Fruit fly (Drosophila melanogaster) whole organism, embryonic: ENCODE data around the gene fal.
A peak's percentile ranks its signal among the peaks of the same experiment; 100 is the strongest.

Experiments
- Asciz ChIP-seq: fragments of 200-800 bp; sonication (Bioruptor generic); optimal IDR thresholded peaks from 2 replicates; lab custom pipeline; 2017; ENCODE audit warnings: missing biosample characterization, mild to moderate bottlenecking, missing genetic modification characterization, missing genetic modification reagents
- CG12744 ChIP-seq: fragments of 200-800 bp; sonication (Bioruptor generic); optimal IDR thresholded peaks from 2 replicates; lab custom pipeline; 2016; ENCODE audit warnings: missing biosample characterization, missing genetic modification characterization
- CG12942 ChIP-seq: fragments of 200-800 bp; sonication (Bioruptor generic); optimal IDR thresholded peaks from 3 replicates; lab custom pipeline; 2016; ENCODE audit warnings: missing biosample characterization, missing genetic modification characterization
- CG13775 ChIP-seq: fragments of 200-800 bp; sonication (Bioruptor generic); optimal IDR thresholded peaks from 3 replicates; lab custom pipeline; 2017; ENCODE audit warnings: missing biosample characterization, mild to moderate bottlenecking, missing genetic modification characterization
- CG14965 ChIP-seq: fragments of 200-800 bp; sonication (Bioruptor generic); optimal IDR thresholded peaks from 2 replicates; lab custom pipeline; 2016; ENCODE audit warnings: missing biosample characterization, missing genetic modification characterization, borderline replicate concordance
- CG15011 ChIP-seq: fragments of 200-800 bp; sonication (Bioruptor generic); optimal IDR thresholded peaks from 3 replicates; lab custom pipeline; 2018; ENCODE audit warnings: missing biosample characterization, mild to moderate bottlenecking, missing genetic modification characterization
- CG15269 ChIP-seq: fragments of 200-800 bp; sonication (Bioruptor generic); optimal IDR thresholded peaks from 2 replicates; lab custom pipeline; 2018; ENCODE audit warnings: missing biosample characterization, mild to moderate bottlenecking, missing genetic modification characterization, moderate library complexity
- CG15601 ChIP-seq: fragments of 200-800 bp; sonication (Bioruptor generic); optimal IDR thresholded peaks from 3 replicates; lab custom pipeline; 2019; ENCODE audit warnings: missing biosample characterization, mild to moderate bottlenecking, missing genetic modification characterization, moderate library complexity
- CG1602 ChIP-seq: fragments of 200-800 bp; sonication (Bioruptor generic); optimal IDR thresholded peaks from 3 replicates; lab custom pipeline; 2016; ENCODE audit warnings: missing biosample characterization, missing genetic modification characterization
- CG17359 ChIP-seq: fragments of 200-800 bp; sonication (Bioruptor generic); optimal IDR thresholded peaks from 3 replicates; lab custom pipeline; 2018; ENCODE audit warnings: missing biosample characterization, mild to moderate bottlenecking, missing genetic modification characterization, moderate library complexity
- CG2875 ChIP-seq: fragments of 200-800 bp; sonication (Bioruptor generic); optimal IDR thresholded peaks from 2 replicates; lab custom pipeline; 2017; ENCODE audit warnings: missing biosample characterization, mild to moderate bottlenecking, missing genetic modification characterization, missing genetic modification reagents
- CG33557 ChIP-seq: fragments of 200-800 bp; sonication (Bioruptor generic); optimal IDR thresholded peaks from 2 replicates; lab custom pipeline; 2019; ENCODE audit warnings: missing biosample characterization, mild to moderate bottlenecking, missing genetic modification characterization, moderate library complexity
- CG34224 ChIP-seq: fragments of 200-800 bp; sonication (Bioruptor generic); IDR thresholded peaks from 3 replicates; pipeline ENCODE4 v1.3.6; 2022; ENCODE audit warnings: missing biosample characterization, missing genetic modification characterization; ENCODE audit not compliant: partially characterized antibody
- CG4328 ChIP-seq: fragments of 200-800 bp; sonication (Bioruptor generic); optimal IDR thresholded peaks from 3 replicates; lab custom pipeline; 2017; ENCODE audit warnings: missing biosample characterization, missing genetic modification reagents, missing genetic modification characterization
- CG6654 ChIP-seq: fragments of 200-800 bp; sonication (Bioruptor generic); optimal IDR thresholded peaks from 2 replicates; lab custom pipeline; 2017; ENCODE audit warnings: missing biosample characterization, mild to moderate bottlenecking, missing genetic modification characterization
- CG6683 ChIP-seq: fragments of 200-800 bp; sonication (Bioruptor generic); optimal IDR thresholded peaks from 2 replicates; lab custom pipeline; 2017; ENCODE audit warnings: missing biosample characterization, mild to moderate bottlenecking, missing genetic modification characterization, missing genetic modification reagents
- CG7271 ChIP-seq: fragments of 200-800 bp; sonication (Bioruptor generic); optimal IDR thresholded peaks from 2 replicates; lab custom pipeline; 2018; ENCODE audit warnings: missing biosample characterization, mild to moderate bottlenecking, missing genetic modification characterization, moderate library complexity
- CG9727 ChIP-seq: fragments of 200-800 bp; sonication (Bioruptor generic); optimal IDR thresholded peaks from 3 replicates; lab custom pipeline; 2017; ENCODE audit warnings: missing biosample characterization, mild to moderate bottlenecking, missing genetic modification characterization
- CG9817 ChIP-seq: fragments of 200-800 bp; sonication (Bioruptor generic); optimal IDR thresholded peaks from 2 replicates; lab custom pipeline; 2018; ENCODE audit warnings: missing biosample characterization, mild to moderate bottlenecking, missing genetic modification characterization, moderate library complexity
- CG9876 ChIP-seq: fragments of 200-800 bp; sonication (Bioruptor generic); optimal IDR thresholded peaks from 2 replicates; lab custom pipeline; 2016; ENCODE audit warnings: missing biosample characterization, missing genetic modification characterization
- CHES-1-like ChIP-seq: fragments of 200-800 bp; sonication (Bioruptor generic); optimal IDR thresholded peaks from 2 replicates; lab custom pipeline; 2016; ENCODE audit warnings: missing biosample characterization, missing genetic modification characterization
- D ChIP-seq, 2 experiments: fragments of 200-800 bp in 1 of 2; fragments of >200 bp in 1 of 2; sonication (Bioruptor generic) in 1 of 2; optimal IDR thresholded peaks; 2 replicates in 1 of 2; 3 replicates in 1 of 2; lab custom pipeline; 2017; ENCODE audit warnings: mild to moderate bottlenecking in 1 of 2, missing biosample characterization in 1 of 2, missing genetic modification characterization in 1 of 2, missing genetic modification reagents in 1 of 2
- Doc2 ChIP-seq: fragments of 200-800 bp; sonication (Bioruptor generic); IDR thresholded peaks from 2 replicates; pipeline ENCODE4 v1.3.6; 2022; ENCODE audit warnings: missing biosample characterization, missing genetic modification characterization
- Doc3 ChIP-seq: fragments of 200-800 bp; sonication (Bioruptor generic); IDR thresholded peaks from 3 replicates; pipeline ENCODE4 v1.3.6; 2022; ENCODE audit warnings: missing biosample characterization, missing genetic modification characterization; ENCODE audit not compliant: partially characterized antibody
- E2f1 ChIP-seq: fragments of 200-800 bp; sonication (Bioruptor generic); IDR thresholded peaks from 2 replicates; pipeline ENCODE4 v1.3.6; 2022; ENCODE audit warnings: missing biosample characterization, missing genetic modification characterization
- Fer1 ChIP-seq: fragments of 200-800 bp; sonication (Bioruptor generic); optimal IDR thresholded peaks from 2 replicates; lab custom pipeline; 2017; ENCODE audit warnings: missing biosample characterization, mild to moderate bottlenecking, missing genetic modification characterization
- Fer2 ChIP-seq: fragments of 200-800 bp; sonication (Bioruptor generic); optimal IDR thresholded peaks from 2 replicates; lab custom pipeline; 2018; ENCODE audit warnings: missing biosample characterization, mild to moderate bottlenecking, missing genetic modification characterization, moderate library complexity
- Max ChIP-seq: fragments of 200-800 bp; sonication (Bioruptor generic); optimal IDR thresholded peaks from 2 replicates; lab custom pipeline; 2016; ENCODE audit warnings: missing biosample characterization, mild to moderate bottlenecking, missing genetic modification characterization
- NC2β ChIP-seq: fragments of 200-800 bp; sonication (Bioruptor generic); optimal IDR thresholded peaks from 2 replicates; lab custom pipeline; 2016; ENCODE audit warnings: missing biosample characterization, missing genetic modification characterization
- NFAT ChIP-seq: fragments of 200-800 bp; sonication (Bioruptor generic); IDR thresholded peaks from 2 replicates; pipeline ENCODE4 v1.3.6; 2022; ENCODE audit warnings: missing biosample characterization, missing genetic modification characterization
- Nf-YA ChIP-seq: fragments of 200-800 bp; sonication (Bioruptor generic); IDR thresholded peaks from 2 replicates; pipeline ENCODE4 v1.3.6; 2022; ENCODE audit warnings: missing biosample characterization, missing genetic modification characterization
- Oaz ChIP-seq: fragments of 200-800 bp; sonication (Bioruptor generic); IDR thresholded peaks from 2 replicates; pipeline ENCODE4 v1.3.6; 2022; ENCODE audit warnings: missing biosample characterization, missing genetic modification characterization
- Pdp1 ChIP-seq, 2 experiments: fragments of 200-800 bp; sonication (Bioruptor generic); optimal IDR thresholded peaks; 3 replicates each; lab custom pipeline; 2016; ENCODE audit warnings: missing biosample characterization in 2 of 2, missing genetic modification characterization in 2 of 2, mild to moderate bottlenecking in 1 of 2, moderate library complexity in 1 of 2
- Side ChIP-seq: fragments of 200-800 bp; sonication (Bioruptor generic); optimal IDR thresholded peaks from 2 replicates; lab custom pipeline; 2016; ENCODE audit warnings: missing biosample characterization, missing genetic modification characterization
- Sox102F ChIP-seq: fragments of 200-800 bp; sonication (Bioruptor generic); optimal IDR thresholded peaks from 2 replicates; lab custom pipeline; 2018; ENCODE audit warnings: missing biosample characterization, mild to moderate bottlenecking, missing genetic modification characterization, moderate library complexity
- Xbp1 ChIP-seq: fragments of 200-800 bp; sonication (Bioruptor generic); optimal IDR thresholded peaks from 3 replicates; lab custom pipeline; 2016; ENCODE audit warnings: missing biosample characterization, mild to moderate bottlenecking, missing genetic modification characterization
- Xrp1 ChIP-seq: fragments of 200-800 bp; sonication (Bioruptor generic); IDR thresholded peaks from 2 replicates; pipeline ENCODE4 v1.3.6; 2022; ENCODE audit warnings: missing biosample characterization, missing genetic modification characterization
- ash1 ChIP-seq: fragments of 200-800 bp; sonication (Bioruptor generic); optimal IDR thresholded peaks from 2 replicates; lab custom pipeline; 2018; ENCODE audit warnings: missing biosample characterization, mild to moderate bottlenecking, missing genetic modification characterization
- da ChIP-seq: fragments of 200-800 bp; sonication (Bioruptor generic); optimal IDR thresholded peaks from 2 replicates; lab custom pipeline; 2016; ENCODE audit warnings: missing biosample characterization, missing genetic modification characterization
- dm ChIP-seq: fragments of 200-800 bp; sonication (Bioruptor generic); optimal IDR thresholded peaks from 3 replicates; lab custom pipeline; 2016; ENCODE audit warnings: missing biosample characterization, missing genetic modification characterization
- fu2 ChIP-seq: fragments of 200-800 bp; sonication (Bioruptor generic); optimal IDR thresholded peaks from 2 replicates; lab custom pipeline; 2016; ENCODE audit warnings: missing biosample characterization, missing genetic modification characterization
- h ChIP-seq: fragments of >200 bp; optimal IDR thresholded peaks from 2 replicates; lab custom pipeline; 2017
- lbe ChIP-seq: fragments of 200-800 bp; sonication (Bioruptor generic); optimal IDR thresholded peaks from 2 replicates; lab custom pipeline; 2016; ENCODE audit warnings: missing biosample characterization, mild to moderate bottlenecking, missing genetic modification characterization
- mirr ChIP-seq: fragments of 200-800 bp; sonication (Bioruptor generic); optimal IDR thresholded peaks from 3 replicates; lab custom pipeline; 2018; ENCODE audit warnings: missing biosample characterization, mild to moderate bottlenecking, missing genetic modification characterization
- otp ChIP-seq: fragments of 200-800 bp; sonication (Bioruptor generic); IDR thresholded peaks from 3 replicates; pipeline ENCODE4, ENCODE4 v1.3.6; 2022; ENCODE audit warnings: missing biosample characterization, missing genetic modification characterization
- sisA ChIP-seq: fragments of 200-800 bp; sonication (Bioruptor generic); IDR thresholded peaks from 2 replicates; pipeline ENCODE4 v1.3.6; 2022; ENCODE audit warnings: missing biosample characterization, missing genetic modification characterization
- sug ChIP-seq: fragments of 200-800 bp; optimal IDR thresholded peaks from 2 replicates; lab custom pipeline; 2019; ENCODE audit warnings: missing biosample characterization, mild to moderate bottlenecking, missing genetic modification characterization, moderate library complexity
- tin ChIP-seq: fragments of 200-800 bp; sonication (Bioruptor generic); optimal IDR thresholded peaks from 3 replicates; lab custom pipeline; 2016; ENCODE audit warnings: missing biosample characterization, missing genetic modification characterization
- tup ChIP-seq: fragments of 200-800 bp; sonication (Bioruptor generic); optimal IDR thresholded peaks from 2 replicates; lab custom pipeline; 2016; ENCODE audit warnings: missing biosample characterization, mild to moderate bottlenecking, missing genetic modification characterization, moderate library complexity
- twi ChIP-seq: fragments of 200-800 bp; optimal IDR thresholded peaks from 2 replicates; lab custom pipeline; 2019; ENCODE audit warnings: missing biosample characterization, mild to moderate bottlenecking, missing genetic modification characterization, moderate library complexity

fal gene

DNA sequence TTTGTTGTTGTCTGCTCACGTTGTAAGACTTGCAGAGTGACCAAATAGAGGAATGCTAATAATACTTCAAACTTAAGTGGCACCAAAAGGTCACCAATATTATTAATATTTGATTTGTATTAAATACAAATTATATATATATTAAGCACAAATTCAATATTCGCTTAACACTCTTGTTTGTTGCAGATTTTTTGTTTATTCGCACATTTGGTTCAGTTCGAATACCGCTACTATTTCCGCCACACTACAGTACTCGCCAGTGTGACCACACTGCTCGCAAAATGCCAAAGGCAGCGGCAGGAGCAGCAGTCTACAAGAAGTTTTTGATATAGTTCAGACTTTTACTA, 30.2 kb upstream of the fal start, which contains the start of gene Max (continued):
- TF ChIP-seq CG15601 (peak; percentile 72), CG12744 (GFP tag; lab: Kevin White, UChicago) (no peak), otp (0 out of 3 replicates have a peak, but pooled peaks have one; percentile 12), CG12942 (GFP tag; lab: Kevin White, UChicago) (peak; percentile 47), twi (peak; percentile 53), Asciz (GFP tag; lab: Kevin White, UChicago) (no peak), mirr (peak; percentile 58), CG17359 (tag; lab: Kevin White, UChicago) (peak; percentile 71), Doc3 (GFP tag; lab: Robert Waterston, UW) (no peak), NFAT (peak; percentile 78), Doc2 (GFP tag; lab: Robert Waterston, UW) (no peak), sug (tag; lab: Kevin White, UChicago) (peak; percentile 76), CG15011 (GFP tag; lab: Kevin White, UChicago) (no peak), CG15269 (tag; lab: Kevin White, UChicago) (peak; percentile 82), tin (peak; percentile 58), CG34224 (GFP tag; lab: Robert Waterston, UW) (no peak), ash1 (no peak), Oaz (GFP tag; lab: Robert Waterston, UW) (peak; percentile 40; the same call in 1 of the 2 replicates), da (no peak), Pdp1 (GFP tag; optimal IDR thresholded peaks at IDR 0.05; lab: Kevin White, UChicago) (peak in 1 of 2 experiments; percentile 8), CG1602 (GFP tag; lab: Kevin White, UChicago) (peak; percentile 44), CG2875 (peak; percentile 52), tup (GFP tag; lab: Kevin White, UChicago) (no peak), D (optimal IDR thresholded peaks at IDR 0.05; lab: Kevin White, UChicago) (no peak), D (GFP tag; optimal IDR thresholded peaks at IDR 0.05; lab: Kevin White, UChicago) (no peak), lbe (peak; percentile 37), Side (GFP tag; lab: Kevin White, UChicago) (no peak), CHES-1-like (GFP tag; lab: Kevin White, UChicago) (no peak), E2f1 (GFP tag; lab: Robert Waterston, UW) (peak; percentile 57), dm (peak; percentile 22), CG9876 (GFP tag; lab: Kevin White, UChicago) (no peak), CG33557 (peak; percentile 58), NC2β (GFP tag; lab: Kevin White, UChicago) (no peak), Fer1 (GFP tag; lab: Kevin White, UChicago) (peak; percentile 83), CG6683 (GFP tag; lab: Kevin White, UChicago) (peak; percentile 26), h (lab: Kevin White, UChicago) (no peak), CG7271 (peak; percentile 44), CG13775 (GFP tag; lab: Kevin White, UChicago) (peak; percentile 75), Xbp1 (peak; percentile 75), Fer2 (peak; percentile 52), fu2 (GFP tag; lab: Kevin White, UChicago) (no peak), Sox102F (GFP tag; lab: Kevin White, UChicago) (peak; percentile 71), CG9727 (GFP tag; lab: Kevin White, UChicago) (peak; percentile 58), CG4328 (GFP tag; lab: Kevin White, UChicago) (peak; percentile 52), CG9817 (tag; lab: Kevin White, UChicago) (peak; percentile 71), Max (GFP tag; lab: Kevin White, UChicago) (peak; percentile 92), CG6654 (peak; percentile 26), CG14965 (GFP tag; lab: Kevin White, UChicago) (no peak), sisA (GFP tag; lab: Robert Waterston, UW) (peak; percentile 42), Xrp1 (GFP tag; lab: Robert Waterston, UW) (peak; percentile 78), Nf-YA (peak; percentile 52)
